Worm (Caenorhabditis elegans) whole organism, midembryonic: ENCODE data around the gene fil-1.

Experiments
- flt-1 ChIP-seq: fragments of 200-800 bp; sonication (Bioruptor generic); IDR thresholded peaks from 2 replicates; pipeline ENCODE4 v1.3.6; 2022; ENCODE audit warnings: missing genetic modification characterization, missing compliant biosample characterization
- med-1 ChIP-seq: sonication (generic microtip); optimal IDR thresholded peaks from 2 replicates; lab custom pipeline; 2017; ENCODE audit warnings: missing genetic modification characterization, mild to moderate bottlenecking, missing compliant biosample characterization, antibody characterized with exemption, missing genetic modification reagents; ENCODE audit not compliant: insufficient read depth

DNA sequence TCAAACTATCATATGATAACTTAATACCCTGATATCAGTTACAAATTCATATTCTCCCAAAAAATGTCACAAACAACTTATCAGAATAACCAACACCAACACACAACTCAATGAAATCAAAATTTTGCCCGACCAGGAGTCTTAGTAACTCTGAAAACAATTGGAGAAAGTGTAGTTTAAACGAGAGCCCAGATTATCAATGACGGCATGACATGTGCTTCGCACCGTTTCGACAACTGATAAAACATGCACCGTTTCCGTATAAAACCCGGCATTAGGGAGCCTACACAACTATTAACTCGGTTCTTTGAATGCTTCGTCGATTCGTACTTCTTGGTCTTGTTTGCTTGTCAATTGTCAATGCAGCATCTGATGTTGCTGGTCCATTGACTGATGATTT, at the start of gene fil-1:
- TF ChIP-seq med-1 (GFP tag; lab: Kevin White, UChicago): no peak
- TF ChIP-seq flt-1 (GFP tag; lab: Robert Waterston, UW): no peak
